Worm (Caenorhabditis elegans) whole organism, mixed stage, embryonic: ENCODE results near the gene W03G11.3.

Experiments used
- ceh-39 ChIP-seq: fragments of 150-350 bp; optimal IDR thresholded peaks from 2 replicates; lab custom pipeline; 2014; ENCODE audit warnings: missing biosample characterization, missing genetic modification characterization
- ces-1 ChIP-seq: fragments of 150-350 bp; optimal IDR thresholded peaks from 2 replicates; lab custom pipeline; 2014; ENCODE audit warnings: missing biosample characterization, missing genetic modification reagents, missing genetic modification characterization
- cnd-1 ChIP-seq: fragments of 200-800 bp; sonication (Bioruptor generic); optimal IDR thresholded peaks from 2 replicates; lab custom pipeline; 2018; ENCODE audit warnings: mild to moderate bottlenecking, missing genetic modification characterization, missing compliant biosample characterization
- drap-1 ChIP-seq: fragments of 200-800 bp; sonication (Bioruptor generic); optimal IDR thresholded peaks from 3 replicates; lab custom pipeline; 2018; ENCODE audit warnings: mild to moderate bottlenecking, missing genetic modification characterization, missing compliant biosample characterization
- mls-2 ChIP-seq: sonication (generic microtip); optimal IDR thresholded peaks from 2 replicates; lab custom pipeline; 2016; ENCODE audit warnings: mild to moderate bottlenecking, missing genetic modification characterization, moderate library complexity, missing compliant biosample characterization
- nhr-237 ChIP-seq: fragments of 150-350 bp; optimal IDR thresholded peaks from 2 replicates; lab custom pipeline; 2014; ENCODE audit warnings: missing biosample characterization, missing genetic modification characterization
- nhr-28 ChIP-seq: fragments of 150-350 bp; optimal IDR thresholded peaks from 2 replicates; lab custom pipeline; 2014; ENCODE audit warnings: missing biosample characterization, missing genetic modification characterization
- nhr-76 ChIP-seq: sonication (generic microtip); optimal IDR thresholded peaks from 2 replicates; lab custom pipeline; 2017; ENCODE audit warnings: missing biosample characterization, missing genetic modification characterization
- pha-4 ChIP-seq: fragments of 150-350 bp; optimal IDR thresholded peaks from 2 replicates; lab custom pipeline; 2018; ENCODE audit warnings: missing biosample characterization, missing genetic modification reagents, missing genetic modification characterization
- tbx-8 ChIP-seq: fragments of 200-800 bp; sonication (Bioruptor generic); optimal IDR thresholded peaks from 2 replicates; lab custom pipeline; 2018; ENCODE audit warnings: mild to moderate bottlenecking, missing genetic modification characterization, moderate library complexity, missing compliant biosample characterization
- unc-39 ChIP-seq: fragments of 150-350 bp; optimal IDR thresholded peaks from 2 replicates; lab custom pipeline; 2014; ENCODE audit warnings: missing biosample characterization, missing genetic modification characterization
- unc-62 ChIP-seq: fragments of 150-350 bp; optimal IDR thresholded peaks from 2 replicates; lab custom pipeline; 2014; ENCODE audit warnings: missing biosample characterization, missing genetic modification reagents, missing genetic modification characterization
- zip-8 ChIP-seq: fragments of 150-350 bp; optimal IDR thresholded peaks from 2 replicates; lab custom pipeline; 2014; ENCODE audit warnings: missing biosample characterization, missing genetic modification characterization

ce11 chrX:12092621-12093020, 11.0 kb downstream of the W03G11.3 start:
- no peak for TF ChIP-seq tbx-8
- no peak for TF ChIP-seq unc-39 (tag; lab: Kevin White, UChicago)
- no peak for TF ChIP-seq nhr-28 (tag; lab: Kevin White, UChicago)
- no peak for TF ChIP-seq ceh-39 (tag; lab: Kevin White, UChicago)
- TF ChIP-seq cnd-1 (tag; lab: Kevin White, UChicago), result no peak
- TF ChIP-seq drap-1, result no peak
- no peak for TF ChIP-seq nhr-237 (tag; lab: Kevin White, UChicago)
- TF ChIP-seq mls-2, result no peak
- TF ChIP-seq nhr-76 (tag; lab: Kevin White, UChicago), result no peak
- no peak for TF ChIP-seq ces-1 (GFP tag; lab: Kevin White, UChicago)
- no peak for TF ChIP-seq unc-62 (GFP tag; lab: Kevin White, UChicago)
- TF ChIP-seq pha-4 (tag; lab: Kevin White, UChicago), result no peak
- no peak for TF ChIP-seq zip-8 (tag; lab: Kevin White, UChicago)
